Fruit fly (Drosophila melanogaster) ovary, adult (tissue): ENCODE results near the gene r-l.

Experiments used
- CG17801 ChIP-seq: fragments of 200-800 bp; optimal IDR thresholded peaks from 2 replicates; lab custom pipeline; 2019; ENCODE audit warnings: missing biosample characterization, mild to moderate bottlenecking, missing genetic modification characterization, moderate library complexity; ENCODE audit not compliant: partially characterized antibody

r-l gene

DNA sequence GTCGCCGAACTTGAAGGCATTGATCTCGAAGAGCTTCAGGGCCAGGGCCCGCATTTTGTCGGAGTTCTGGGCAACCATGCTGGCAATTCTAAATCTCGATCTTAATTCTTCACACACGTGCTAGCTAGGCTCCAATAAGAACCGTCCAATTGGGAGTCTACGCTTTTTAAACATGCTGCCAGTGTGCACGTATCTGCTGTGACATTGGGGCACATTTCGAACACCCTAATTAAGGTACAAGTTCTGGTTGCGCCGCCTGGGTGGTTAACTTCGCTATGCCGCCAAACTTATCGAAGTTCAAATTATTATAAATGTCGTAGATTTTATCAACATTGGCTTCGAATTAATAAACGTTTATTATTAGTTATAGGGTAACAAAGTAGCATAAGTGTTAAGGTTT is at the start of gene r-l:
r-l (minus strand) TSS at position 179 of the 400 bp plus-strand sequence.
- TF ChIP-seq CG17801, result no peak

DNA sequence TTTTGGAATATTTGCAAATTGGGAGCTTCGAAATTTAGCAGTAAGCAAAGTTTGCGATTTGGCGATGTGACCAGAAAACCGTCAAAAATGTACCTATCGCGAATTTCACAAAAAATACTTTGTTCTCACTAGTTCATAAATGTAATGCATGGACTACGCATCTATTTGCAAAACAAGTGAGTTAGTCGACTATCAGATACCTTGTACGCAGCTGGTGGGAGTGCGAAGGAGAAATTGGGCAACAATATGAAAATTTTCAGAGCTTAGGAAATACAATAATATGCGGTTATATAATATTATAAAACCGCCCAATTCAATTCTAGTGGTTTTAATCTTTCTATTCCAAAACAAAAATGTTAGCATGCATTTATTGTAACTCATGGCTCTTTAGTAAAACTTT is 45.7 kb upstream of the r-l start, which contains the start of gene Bdbt:
Bdbt (minus strand) TSS at position 73 of the 400 bp plus-strand sequence.
- TF ChIP-seq CG17801, result peak; percentile 40

DNA sequence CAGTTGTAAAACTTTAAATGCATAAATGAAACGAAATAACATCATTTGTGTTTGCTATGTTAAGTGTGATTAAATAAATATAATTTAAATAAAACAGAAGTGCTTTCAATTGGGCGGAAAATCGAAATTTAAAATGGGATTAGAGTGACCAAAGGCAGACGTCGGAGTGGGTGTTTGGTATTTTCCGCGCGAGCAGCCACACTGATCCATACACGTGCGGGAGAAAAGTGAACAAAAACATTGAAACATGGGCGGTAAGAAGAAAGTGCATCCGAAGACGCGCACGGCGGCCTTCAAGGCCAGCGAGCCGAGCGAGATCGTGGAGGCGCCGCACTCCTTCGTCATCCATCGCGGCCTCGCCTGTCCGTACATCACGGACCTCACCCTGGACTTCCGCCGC is 42.9 kb upstream of the r-l start, which contains the start of gene ppan:
ppan (plus strand) TSS at position 198 of the 400 bp plus-strand sequence.
- TF ChIP-seq CG17801, result no peak

DNA sequence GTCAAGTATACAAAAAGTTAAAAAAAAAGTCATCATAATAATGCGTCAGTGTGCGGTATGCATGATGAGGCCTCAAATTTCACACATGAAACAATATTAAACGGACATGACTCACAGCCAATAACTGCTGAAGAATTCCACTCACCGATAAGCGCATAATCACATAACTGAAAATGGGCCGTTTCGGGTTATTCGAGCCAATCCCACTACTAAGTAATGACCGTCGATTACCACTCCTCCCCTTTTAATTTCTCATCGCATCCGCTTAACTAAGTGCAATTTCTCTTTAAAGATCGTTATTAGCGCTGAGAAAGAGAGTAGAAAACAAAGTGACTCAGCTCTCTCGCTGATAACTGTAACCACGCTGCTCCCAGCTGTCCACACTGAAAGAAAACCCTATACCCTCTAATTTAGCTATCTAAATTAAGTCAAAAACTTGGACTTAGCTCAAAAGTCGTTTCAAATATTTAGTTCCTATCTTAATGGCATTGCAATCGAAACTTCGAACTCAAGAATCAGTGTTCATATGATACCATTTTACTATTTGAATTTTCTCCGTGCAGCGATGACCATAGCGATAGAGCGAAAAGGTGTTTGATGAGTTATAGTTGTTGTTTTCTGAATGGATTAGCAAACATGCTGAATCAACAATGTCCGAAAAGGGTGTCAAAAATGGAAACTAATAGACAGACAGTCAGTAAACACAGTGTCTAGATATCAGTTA is 39.8 kb upstream of the r-l start:
- TF ChIP-seq CG17801, result peak; percentile 71

DNA sequence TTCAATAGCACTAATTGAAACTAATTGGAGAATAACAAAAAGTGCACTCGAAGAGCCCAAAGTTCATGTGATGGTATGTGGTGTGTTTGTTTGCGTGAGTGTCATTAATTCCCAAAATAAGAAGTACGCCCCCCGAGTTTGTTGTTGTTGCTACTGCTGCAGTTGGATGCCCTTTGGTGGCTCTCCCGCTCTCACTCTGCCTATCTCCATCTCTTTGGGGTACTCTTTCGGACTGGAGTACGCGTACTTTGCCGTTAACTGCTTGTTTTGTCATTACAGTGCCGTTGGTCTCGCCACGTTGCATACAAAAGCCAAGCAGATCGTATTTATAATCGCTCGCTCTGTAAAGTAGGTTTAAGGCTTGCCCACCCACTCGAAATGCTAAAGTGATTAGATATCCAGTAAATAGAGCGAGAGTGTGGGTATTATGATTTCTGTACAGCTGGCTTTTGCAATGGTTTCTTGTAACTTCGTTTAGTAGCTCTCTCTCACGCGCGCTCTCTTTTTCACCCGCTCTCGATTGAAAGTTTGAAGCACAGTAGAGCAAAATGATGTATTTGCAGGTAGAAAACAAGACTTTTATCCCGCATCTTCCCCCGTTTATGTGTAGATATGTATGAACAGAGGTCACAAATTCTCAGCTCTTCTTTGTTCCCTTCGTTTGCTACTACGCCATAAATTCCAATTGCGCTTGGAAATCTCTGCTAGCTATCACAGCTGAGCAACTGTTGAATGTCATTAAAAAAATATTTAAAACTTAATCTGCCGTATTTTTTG is 39.0 kb upstream of the r-l start:
- peak; percentile 45 for TF ChIP-seq CG17801

DNA sequence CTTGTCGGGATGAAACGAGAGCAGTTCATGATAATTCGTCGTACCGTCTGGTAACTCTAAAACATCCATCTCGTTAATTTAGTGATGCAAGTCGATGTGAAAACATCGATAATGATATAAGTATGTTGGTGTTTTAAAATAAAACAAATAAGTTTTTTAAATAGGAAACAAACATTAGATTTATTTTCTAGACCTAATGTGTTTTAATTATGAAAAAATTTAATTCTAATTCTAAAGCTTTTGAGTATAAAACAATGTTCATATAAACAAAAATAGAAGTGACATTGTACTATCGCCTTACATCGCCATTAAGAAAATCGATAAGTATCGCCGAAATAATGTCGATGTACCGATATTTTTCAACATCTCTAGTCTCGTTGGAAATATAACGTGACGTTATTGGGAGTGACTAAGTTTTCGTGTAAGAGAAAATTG is 37.9 kb upstream of the r-l start, which contains the start of gene Rab11:
Rab11 (plus strand) TSS at position 363 of the 435 bp plus-strand sequence.
- TF ChIP-seq CG17801, result peak; percentile 76

DNA sequence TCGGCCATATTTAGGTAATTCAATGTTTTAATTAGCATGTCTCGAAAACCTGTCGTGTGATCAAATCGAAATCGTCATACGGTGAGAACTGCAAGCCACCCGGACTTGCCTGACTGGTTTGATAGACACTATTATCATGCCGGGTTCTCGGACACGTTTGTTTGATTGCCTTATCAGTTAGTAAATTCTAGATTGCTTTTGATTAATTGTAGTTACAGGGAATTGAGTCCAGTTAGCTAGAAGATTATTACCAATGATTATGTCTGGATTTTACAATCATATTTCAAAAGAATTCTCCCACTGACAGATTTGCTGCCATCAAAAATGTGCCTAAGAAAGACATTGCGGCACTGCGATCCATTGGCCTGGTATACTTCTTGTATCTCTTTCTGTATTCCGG is 36.6 kb upstream of the r-l start:
- no peak for TF ChIP-seq CG17801

DNA sequence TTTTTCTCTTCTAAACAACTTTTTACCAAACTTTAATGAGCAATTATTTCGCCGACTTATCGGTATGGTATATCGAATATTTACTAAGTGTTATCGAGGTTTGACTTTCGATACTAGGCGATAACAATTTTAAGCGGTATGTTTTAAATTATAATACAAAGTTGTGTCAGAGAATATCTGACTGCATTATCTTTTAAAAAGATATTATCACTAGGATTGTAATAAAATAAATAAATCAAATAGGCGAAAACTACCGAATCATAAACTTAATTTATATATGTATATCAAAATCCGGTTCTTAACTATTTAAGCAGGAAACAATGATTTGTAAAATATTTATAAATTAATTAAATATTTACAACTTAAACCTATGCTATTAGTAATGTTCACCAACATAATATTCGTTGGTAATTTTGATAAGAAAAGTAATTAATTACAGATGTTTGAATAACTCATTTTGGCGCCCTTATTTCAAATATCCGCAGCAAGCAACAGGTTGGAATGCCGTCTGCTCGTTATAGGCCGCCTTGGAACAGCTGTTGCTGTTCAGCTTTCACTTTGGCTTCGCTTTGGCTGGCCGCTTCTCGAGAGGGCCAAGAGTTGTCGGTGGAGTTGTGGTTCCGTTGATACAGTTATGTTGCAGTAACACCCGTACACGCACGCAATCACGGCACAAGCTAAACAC is 34.9 kb upstream of the r-l start, which contains the start of the genes Sec15 and rtet:
Sec15 (minus strand) TSS at position 66 of the 685 bp plus-strand sequence.
rtet (plus strand) TSS at position 540 of the 685 bp plus-strand sequence.
- peak; percentile 73 for TF ChIP-seq CG17801

DNA sequence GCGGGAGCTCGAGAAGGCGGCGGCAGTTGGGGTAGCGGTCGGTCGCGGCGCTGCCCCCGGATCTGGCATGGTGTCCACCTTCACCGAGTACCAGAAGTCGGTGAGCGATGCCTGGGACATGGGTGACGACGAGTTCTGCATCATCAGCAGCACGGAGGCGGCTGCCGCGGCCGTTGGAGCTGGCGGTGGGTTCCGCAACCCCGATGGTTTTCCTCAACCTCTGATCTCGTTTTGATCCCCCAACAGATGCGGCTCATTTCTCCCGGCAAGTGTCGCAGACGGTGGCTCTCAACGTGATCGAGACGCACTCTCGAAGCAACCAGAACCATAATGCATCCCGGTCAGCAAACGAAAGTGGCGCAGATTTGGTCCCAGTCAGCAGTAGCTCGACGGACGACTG is 29.4 kb upstream of the r-l start:
- TF ChIP-seq CG17801, result no peak

DNA sequence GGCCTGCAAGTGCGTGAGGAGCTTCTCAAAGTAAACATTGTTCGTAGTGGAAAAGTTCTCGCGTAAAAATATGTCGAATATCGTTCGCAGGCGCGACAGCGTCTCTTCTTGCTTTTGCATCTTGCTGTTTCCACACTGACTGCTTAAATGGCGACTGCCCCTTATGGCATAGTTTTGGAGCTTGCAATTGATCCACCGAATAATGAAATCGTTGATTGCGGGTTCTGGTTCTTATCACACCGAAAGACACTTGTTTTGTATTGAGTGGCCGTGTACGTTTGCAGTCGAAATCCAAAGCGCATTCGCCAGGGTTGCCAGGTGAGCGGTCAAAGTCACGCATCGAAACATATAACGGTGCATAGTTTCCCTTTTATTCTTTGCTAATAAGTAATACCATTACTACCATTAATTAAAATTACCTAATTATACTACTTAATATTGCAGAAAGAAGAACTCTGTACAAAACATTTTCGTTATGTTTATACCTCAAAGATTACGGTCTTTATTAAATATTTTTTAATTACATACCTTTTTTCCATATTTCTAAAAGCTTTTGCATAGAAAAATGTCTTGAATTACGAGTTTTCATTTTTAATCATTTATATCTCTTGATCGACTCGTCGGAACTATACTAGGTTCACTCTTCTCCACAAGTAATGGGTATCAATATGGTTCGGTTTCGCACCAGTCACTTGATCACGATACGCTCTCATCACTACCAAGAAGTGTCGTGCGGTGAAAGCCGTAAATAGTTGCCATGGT is 28.5 kb upstream of the r-l start, which contains the start of the genes CG7044 and Tbc1d22:
CG7044 (minus strand) TSS at position 266 of the 762 bp plus-strand sequence.
Tbc1d22 (plus strand) TSS at position 747 of the 762 bp plus-strand sequence.
- peak; percentile 15 for TF ChIP-seq CG17801

DNA sequence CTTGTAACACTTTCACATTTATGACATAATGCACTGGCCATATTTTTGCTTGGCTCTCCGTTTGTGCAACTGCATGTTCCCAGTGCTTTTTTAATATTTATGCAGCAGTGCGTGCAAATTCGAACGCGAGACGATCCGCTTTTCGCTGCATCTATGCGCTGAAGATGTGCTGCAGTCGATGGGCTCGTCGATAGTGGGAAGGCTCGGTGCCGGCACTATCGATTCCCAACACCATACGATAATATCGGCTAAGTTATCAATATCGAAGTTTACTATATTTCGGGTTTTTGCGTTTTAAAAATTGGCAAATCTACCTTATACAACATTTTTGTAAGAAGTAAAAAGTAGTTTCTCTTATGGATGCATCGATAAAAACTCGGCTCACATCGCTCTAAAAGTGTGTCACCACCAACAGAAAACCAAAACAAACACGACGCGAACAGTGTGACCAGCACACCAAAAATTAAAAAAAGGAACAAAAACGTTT is 24.6 kb upstream of the r-l start, which contains the start of gene RhoGAP93B:
RhoGAP93B (minus strand) TSS at position 197 of the 487 bp plus-strand sequence.
- peak; percentile 95 for TF ChIP-seq CG17801

DNA sequence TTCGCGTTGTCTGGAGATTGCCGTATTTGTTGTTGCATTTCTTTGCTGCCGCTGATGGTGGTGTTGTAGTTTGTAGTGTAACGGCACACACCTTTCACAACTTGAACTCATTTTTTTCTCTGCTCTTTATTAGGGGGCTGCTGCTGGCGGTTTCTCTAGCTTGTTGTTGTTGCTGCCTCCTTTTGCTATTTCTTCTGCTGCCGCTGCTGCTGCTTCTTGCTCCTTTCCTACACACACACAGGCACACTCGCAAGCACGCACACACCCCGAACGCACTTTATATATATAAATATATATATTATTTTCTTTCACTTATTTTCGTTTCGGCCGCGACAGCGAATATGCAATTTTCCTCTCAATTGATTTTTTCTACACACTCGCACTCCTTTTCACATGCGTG is 24.0 kb upstream of the r-l start:
- TF ChIP-seq CG17801, result no peak

DNA sequence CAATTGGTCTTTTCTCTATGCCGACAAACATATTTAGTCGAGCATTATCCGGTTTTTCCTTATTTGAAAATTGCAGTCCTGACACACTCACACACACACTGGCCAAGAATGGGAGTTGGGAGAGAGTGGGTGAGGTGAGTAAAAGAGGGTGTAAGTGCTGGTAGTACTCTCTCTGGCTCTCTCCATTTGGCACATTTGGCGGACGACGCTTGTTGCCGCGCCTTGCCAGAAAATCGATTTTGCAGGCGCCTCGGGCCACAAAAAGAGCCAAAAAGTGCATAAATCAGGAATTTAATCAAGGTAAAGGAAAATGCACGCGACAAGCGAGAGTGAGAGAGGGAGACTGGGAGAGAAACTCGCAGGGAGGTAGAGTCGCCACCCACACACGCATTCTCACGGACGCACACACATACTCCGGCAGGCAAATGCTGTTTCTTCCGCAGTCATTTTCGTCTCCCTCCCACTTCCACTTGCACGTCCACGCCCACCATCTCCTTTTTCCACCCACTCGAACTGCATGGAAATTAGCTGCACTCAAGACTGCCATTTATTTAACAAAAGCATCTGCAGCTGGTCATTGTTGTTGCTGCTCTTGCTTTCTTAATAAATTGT is 23.5 kb upstream of the r-l start:
- no peak for TF ChIP-seq CG17801

DNA sequence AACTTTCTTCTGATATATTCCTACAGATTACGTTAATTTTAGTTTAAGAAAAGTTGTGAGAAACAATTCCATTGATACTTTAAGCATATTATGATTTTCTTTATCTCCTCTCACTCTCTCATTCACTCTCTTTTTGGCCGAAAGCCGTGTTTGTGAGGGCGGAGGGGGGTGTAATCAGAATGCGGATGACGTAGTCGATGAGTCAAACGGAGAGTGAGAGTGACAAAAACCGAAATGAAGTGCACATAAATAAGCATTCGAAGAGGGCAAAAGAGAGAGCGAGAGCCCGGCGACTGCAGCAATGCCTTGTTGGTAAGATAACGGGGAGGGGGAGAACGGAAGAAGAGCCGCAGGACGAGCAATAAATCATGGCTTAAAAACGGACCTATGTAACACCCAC is 21.2 kb upstream of the r-l start:
- no peak for TF ChIP-seq CG17801

DNA sequence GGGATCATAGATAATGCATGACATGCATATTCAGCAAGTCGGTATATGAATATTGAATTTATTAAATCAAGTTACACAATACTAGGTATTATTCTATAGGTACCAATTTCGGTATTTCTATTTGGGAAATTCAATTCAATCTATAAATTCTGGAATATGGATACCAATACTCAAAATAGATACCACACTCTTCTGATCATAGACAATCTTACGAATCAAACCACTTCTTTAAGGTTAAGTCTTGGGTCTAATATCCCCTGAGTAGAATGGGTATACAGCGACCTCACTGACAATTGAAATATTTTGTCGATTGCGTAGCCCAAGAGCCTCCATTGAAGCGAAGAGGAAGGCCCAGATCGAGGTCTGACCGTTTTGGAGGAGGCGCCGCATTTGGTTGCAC is 19.7 kb upstream of the r-l start:
- no peak for TF ChIP-seq CG17801
